Fruit fly (Drosophila melanogaster) whole organism, embryonic: ENCODE results near the gene Cep97.

Experiments
- Aef1 ChIP-seq: fragments of 200-800 bp; sonication (Bioruptor generic); IDR thresholded peaks from 3 replicates; pipeline ENCODE4 v1.3.6; 2022; ENCODE audit warnings: missing biosample characterization, missing genetic modification characterization
- Asciz ChIP-seq: fragments of 200-800 bp; sonication (Bioruptor generic); optimal IDR thresholded peaks from 2 replicates; lab custom pipeline; 2017; ENCODE audit warnings: missing biosample characterization, mild to moderate bottlenecking, missing genetic modification characterization, missing genetic modification reagents
- B-H1 ChIP-seq: fragments of 200-800 bp; sonication (Bioruptor generic); IDR thresholded peaks from 3 replicates; pipeline ENCODE4 v1.3.6; 2022; ENCODE audit warnings: missing biosample characterization, missing genetic modification characterization
- CG10543 ChIP-seq: fragments of 200-800 bp; sonication (Bioruptor generic); optimal IDR thresholded peaks from 3 replicates; lab custom pipeline; 2017; ENCODE audit warnings: missing biosample characterization, mild to moderate bottlenecking, missing genetic modification characterization, moderate library complexity
- CG11247 ChIP-seq: fragments of 200-800 bp; sonication (Bioruptor generic); IDR thresholded peaks from 2 replicates; pipeline ENCODE4 v1.3.6; 2022; ENCODE audit warnings: missing biosample characterization, missing genetic modification characterization
- CG12219 ChIP-seq: fragments of 200-800 bp; sonication (Bioruptor generic); optimal IDR thresholded peaks from 3 replicates; lab custom pipeline; 2018; ENCODE audit warnings: missing biosample characterization, mild to moderate bottlenecking, missing genetic modification characterization
- CG12942 ChIP-seq: fragments of 200-800 bp; sonication (Bioruptor generic); optimal IDR thresholded peaks from 3 replicates; lab custom pipeline; 2016; ENCODE audit warnings: missing biosample characterization, missing genetic modification characterization
- CG13424 ChIP-seq: fragments of 200-800 bp; sonication (Bioruptor generic); optimal IDR thresholded peaks from 2 replicates; lab custom pipeline; 2019; ENCODE audit warnings: missing biosample characterization, mild to moderate bottlenecking, missing genetic modification characterization, moderate library complexity
- CG13894 ChIP-seq: fragments of 200-800 bp; sonication (Bioruptor generic); optimal IDR thresholded peaks from 3 replicates; lab custom pipeline; 2018; ENCODE audit warnings: missing biosample characterization, mild to moderate bottlenecking, missing genetic modification characterization, moderate library complexity
- CG14667 ChIP-seq: fragments of 200-800 bp; sonication (Bioruptor generic); IDR thresholded peaks from 2 replicates; pipeline ENCODE4 v1.3.6; 2022; ENCODE audit warnings: missing biosample characterization, missing genetic modification characterization
- CG1647 ChIP-seq: fragments of 200-800 bp; sonication (Bioruptor generic); optimal IDR thresholded peaks from 3 replicates; lab custom pipeline; 2016; ENCODE audit warnings: missing biosample characterization, missing genetic modification characterization
- CG18764 ChIP-seq: fragments of 200-800 bp; sonication (Bioruptor generic); optimal IDR thresholded peaks from 3 replicates; lab custom pipeline; 2016; ENCODE audit warnings: missing biosample characterization, missing genetic modification characterization
- CG2202 ChIP-seq: fragments of 200-800 bp; sonication (Bioruptor generic); optimal IDR thresholded peaks from 2 replicates; lab custom pipeline; 2018; ENCODE audit warnings: missing biosample characterization, mild to moderate bottlenecking, missing genetic modification characterization
- CG32532 ChIP-seq: fragments of 200-800 bp; sonication (Bioruptor generic); IDR thresholded peaks from 2 replicates; pipeline ENCODE4 v1.3.6; 2022; ENCODE audit warnings: missing biosample characterization, missing genetic modification characterization
- CG33213 ChIP-seq: fragments of 200-800 bp; sonication (Bioruptor generic); optimal IDR thresholded peaks from 3 replicates; lab custom pipeline; 2016; ENCODE audit warnings: missing biosample characterization, missing genetic modification characterization
- CG6689 ChIP-seq: fragments of 200-800 bp; sonication (Bioruptor generic); IDR thresholded peaks from 2 replicates; pipeline ENCODE4 v1.3.6; 2022; ENCODE audit warnings: missing biosample characterization, missing genetic modification characterization
- CG8388 ChIP-seq: fragments of 200-800 bp; sonication (Bioruptor generic); optimal IDR thresholded peaks from 2 replicates; lab custom pipeline; 2019; ENCODE audit warnings: missing biosample characterization, mild to moderate bottlenecking, missing genetic modification characterization, moderate library complexity
- CG8924 ChIP-seq: fragments of 200-800 bp; optimal IDR thresholded peaks from 3 replicates; lab custom pipeline; 2019; ENCODE audit warnings: missing biosample characterization, mild to moderate bottlenecking, missing genetic modification characterization, moderate library complexity
- CG9932 ChIP-seq: fragments of 200-800 bp; sonication (Bioruptor generic); IDR thresholded peaks from 2 replicates; pipeline ENCODE4 v1.3.6; 2022; ENCODE audit warnings: missing biosample characterization, missing genetic modification characterization
- Chrac-16 ChIP-seq: fragments of 200-800 bp; sonication (Bioruptor generic); optimal IDR thresholded peaks from 3 replicates; lab custom pipeline; 2016; ENCODE audit warnings: missing biosample characterization, missing genetic modification characterization
- Fer1 ChIP-seq: fragments of 200-800 bp; sonication (Bioruptor generic); optimal IDR thresholded peaks from 2 replicates; lab custom pipeline; 2017; ENCODE audit warnings: missing biosample characterization, mild to moderate bottlenecking, missing genetic modification characterization
- Fer3 ChIP-seq: fragments of 200-800 bp; sonication (Bioruptor generic); optimal IDR thresholded peaks from 2 replicates; lab custom pipeline; 2018; ENCODE audit warnings: missing biosample characterization, mild to moderate bottlenecking, missing genetic modification characterization, moderate library complexity
- HHEX ChIP-seq: fragments of 200-800 bp; sonication (Bioruptor generic); optimal IDR thresholded peaks from 3 replicates; lab custom pipeline; 2017; ENCODE audit warnings: missing biosample characterization, mild to moderate bottlenecking, missing genetic modification characterization, missing genetic modification reagents
- MESR4 ChIP-seq: fragments of 200-800 bp; sonication (Bioruptor generic); optimal IDR thresholded peaks from 2 replicates; lab custom pipeline; 2018; ENCODE audit warnings: missing biosample characterization, mild to moderate bottlenecking, missing genetic modification characterization, moderate library complexity
- Six4 ChIP-seq: fragments of 200-800 bp; sonication (Bioruptor generic); optimal IDR thresholded peaks from 2 replicates; lab custom pipeline; 2016; ENCODE audit warnings: missing biosample characterization, missing genetic modification characterization
- Taf1 ChIP-seq: fragments of 200-800 bp; sonication (Bioruptor generic); IDR thresholded peaks from 2 replicates; pipeline ENCODE4 v1.3.6; 2022; ENCODE audit warnings: missing biosample characterization, missing genetic modification characterization
- abd-A ChIP-seq: fragments of 200-800 bp; sonication (Bioruptor generic); optimal IDR thresholded peaks from 3 replicates; lab custom pipeline; 2019; ENCODE audit warnings: missing biosample characterization, mild to moderate bottlenecking, missing genetic modification characterization, moderate library complexity
- bbx ChIP-seq: fragments of 200-800 bp; sonication (Bioruptor generic); IDR thresholded peaks from 2 replicates; pipeline ENCODE4 v1.3.6; 2022; ENCODE audit warnings: missing biosample characterization, missing genetic modification characterization; ENCODE audit not compliant: partially characterized antibody
- bigmax ChIP-seq: fragments of 200-800 bp; sonication (Bioruptor generic); optimal IDR thresholded peaks from 2 replicates; lab custom pipeline; 2018; ENCODE audit warnings: missing biosample characterization, mild to moderate bottlenecking, missing genetic modification characterization
- chm ChIP-seq: fragments of 200-800 bp; sonication (Bioruptor generic); IDR thresholded peaks from 2 replicates; pipeline ENCODE4 v1.3.6; 2022; ENCODE audit warnings: missing biosample characterization, missing genetic modification characterization
- croc ChIP-seq: fragments of 200-800 bp; sonication (Bioruptor generic); conservative IDR thresholded peaks from 3 replicates; pipeline ENCODE4 v1.3.6; 2022; ENCODE audit warnings: missing biosample characterization, missing genetic modification characterization
- eve ChIP-seq, 2 experiments: fragments of >200 bp; optimal IDR thresholded peaks; 2 replicates each; lab custom pipeline; 2017; ENCODE audit warnings: missing biosample characterization in 2 of 2, missing genetic modification characterization in 2 of 2
- ewg ChIP-seq: fragments of 200-800 bp; sonication (Bioruptor generic); optimal IDR thresholded peaks from 3 replicates; lab custom pipeline; 2017; ENCODE audit warnings: mild to moderate bottlenecking, missing biosample characterization, missing genetic modification reagents, missing genetic modification characterization
- gem ChIP-seq: fragments of 200-800 bp; sonication (Bioruptor generic); optimal IDR thresholded peaks from 2 replicates; lab custom pipeline; 2019; ENCODE audit warnings: missing biosample characterization, mild to moderate bottlenecking, missing genetic modification characterization, moderate library complexity
- hkb ChIP-seq, 2 experiments: fragments of 200-800 bp in 1 of 2; fragments of >200 bp in 1 of 2; sonication (Bioruptor generic) in 1 of 2; IDR thresholded peaks in 1 of 2; optimal IDR thresholded peaks in 1 of 2; 2 replicates each; pipeline versions ENCODE4 v1.3.6 to Lab custom; 2017 to 2022; ENCODE audit warnings: missing biosample characterization in 1 of 2, missing genetic modification characterization in 1 of 2
- hth ChIP-seq: fragments of >200 bp; optimal IDR thresholded peaks from 2 replicates; lab custom pipeline; 2017; ENCODE audit warnings: inconsistent platforms
- jigr1 ChIP-seq: fragments of 200-800 bp; sonication (Bioruptor generic); IDR thresholded peaks from 3 replicates; pipeline ENCODE4 v1.3.6; 2022; ENCODE audit warnings: missing biosample characterization, missing genetic modification characterization
- kay ChIP-seq: fragments of 200-800 bp; sonication (Bioruptor generic); optimal IDR thresholded peaks from 2 replicates; lab custom pipeline; 2016; ENCODE audit warnings: missing biosample characterization, missing genetic modification characterization
- ken ChIP-seq: fragments of 200-800 bp; sonication (Bioruptor generic); IDR thresholded peaks from 3 replicates; pipeline ENCODE4 v1.3.6; 2022; ENCODE audit warnings: missing biosample characterization, missing genetic modification characterization
- nom ChIP-seq: fragments of 200-800 bp; sonication (Bioruptor generic); optimal IDR thresholded peaks from 2 replicates; lab custom pipeline; 2017; ENCODE audit warnings: missing biosample characterization, missing genetic modification characterization, mild to moderate bottlenecking, moderate library complexity, missing genetic modification reagents
- phol ChIP-seq: fragments of 200-800 bp; sonication (Bioruptor generic); optimal IDR thresholded peaks from 3 replicates; lab custom pipeline; 2018; ENCODE audit warnings: missing biosample characterization, mild to moderate bottlenecking, missing genetic modification characterization, moderate library complexity
- psq ChIP-seq: fragments of 200-800 bp; sonication (Bioruptor generic); optimal IDR thresholded peaks from 2 replicates; lab custom pipeline; 2017; ENCODE audit warnings: missing biosample characterization, missing genetic modification characterization
- repo ChIP-seq: fragments of 200-800 bp; sonication (Bioruptor generic); optimal IDR thresholded peaks from 2 replicates; lab custom pipeline; 2016; ENCODE audit warnings: missing biosample characterization, missing genetic modification characterization
- ro ChIP-seq: fragments of 200-800 bp; sonication (Bioruptor generic); IDR thresholded peaks from 2 replicates; pipeline ENCODE4 v1.3.6; 2022; ENCODE audit warnings: missing biosample characterization, missing genetic modification characterization
- sens ChIP-seq: fragments of 200-800 bp; sonication (Bioruptor generic); peaks from one replicate; lab custom pipeline; 2016; ENCODE audit warnings: missing biosample characterization, missing genetic modification characterization
- sob ChIP-seq: fragments of 200-800 bp; sonication (Bioruptor generic); IDR thresholded peaks from 2 replicates; pipeline ENCODE4 v1.3.6; 2022; ENCODE audit warnings: missing biosample characterization, missing genetic modification characterization
- stwl ChIP-seq: fragments of 200-800 bp; sonication (Bioruptor generic); optimal IDR thresholded peaks from 3 replicates; lab custom pipeline; 2018; ENCODE audit warnings: missing biosample characterization, mild to moderate bottlenecking, missing genetic modification characterization, moderate library complexity
- tll ChIP-seq, 2 experiments: fragments of 200-800 bp in 1 of 2; fragments of >200 bp in 1 of 2; sonication (Bioruptor generic) in 1 of 2; optimal IDR thresholded peaks; 2 replicates each; lab custom pipeline; 2017 to 2019; ENCODE audit warnings: missing biosample characterization in 2 of 2, missing genetic modification characterization in 2 of 2, mild to moderate bottlenecking in 1 of 2, moderate library complexity in 1 of 2
- twi ChIP-seq: fragments of 200-800 bp; optimal IDR thresholded peaks from 2 replicates; lab custom pipeline; 2019; ENCODE audit warnings: missing biosample characterization, mild to moderate bottlenecking, missing genetic modification characterization, moderate library complexity
- unpg ChIP-seq: fragments of 200-800 bp; sonication (Bioruptor generic); optimal IDR thresholded peaks from 3 replicates; lab custom pipeline; 2018; ENCODE audit warnings: missing biosample characterization, mild to moderate bottlenecking, missing genetic modification characterization, moderate library complexity
- usp ChIP-seq: fragments of >200 bp; optimal IDR thresholded peaks from 2 replicates; lab custom pipeline; 2017; ENCODE audit warnings: missing biosample characterization, missing genetic modification characterization

The Cep97 gene

dm6 chr2L:3872283-3872682 lies 4.8 kb downstream of the Cep97 start, which contains the start of gene CG31957 (continued):
- peak; percentile 23 for TF ChIP-seq CG1647 (GFP tag; lab: Kevin White, UChicago)
- TF ChIP-seq abd-A (tag; lab: Kevin White, UChicago): no peak
- TF ChIP-seq CG12942 (GFP tag; lab: Kevin White, UChicago): peak; percentile 65
- no peak for TF ChIP-seq gem (tag; lab: Kevin White, UChicago)
- no peak for TF ChIP-seq croc (GFP tag; lab: Robert Waterston, UW)
- peak; percentile 58 for TF ChIP-seq CG33213 (GFP tag; lab: Kevin White, UChicago)
- TF ChIP-seq CG12219 (GFP tag; lab: Kevin White, UChicago): no peak
- 0 out of 3 replicates have a peak, but pooled peaks have one; percentile 37 for TF ChIP-seq Aef1
- peak; percentile 4 for TF ChIP-seq twi (tag; lab: Kevin White, UChicago)
- peak; percentile 94 for TF ChIP-seq stwl (tag; lab: Kevin White, UChicago)
- no peak for TF ChIP-seq bigmax (GFP tag; lab: Kevin White, UChicago)
- peak; percentile 46; the same call in 1 of the 2 replicates for TF ChIP-seq CG11247 (GFP tag; lab: Robert Waterston, UW)
- peak; percentile 54 for TF ChIP-seq hkb (optimal IDR thresholded peaks at IDR 0.05; lab: Kevin White, UChicago)
- TF ChIP-seq hkb (GFP tag; IDR thresholded peaks at IDR 0.05; lab: Robert Waterston, UW): peak; percentile 31; the same call in 1 of the 2 replicates
- TF ChIP-seq eve (GFP tag; optimal IDR thresholded peaks at IDR 0.05; lab: Kevin White, UChicago): no peak
- TF ChIP-seq CG13424 (tag; lab: Kevin White, UChicago): no peak
- no peak for TF ChIP-seq nom
- no peak for TF ChIP-seq kay (GFP tag; lab: Kevin White, UChicago)
- peak; percentile 91 for TF ChIP-seq CG9932 (GFP tag; lab: Robert Waterston, UW)
- TF ChIP-seq usp: no peak
- TF ChIP-seq ewg (GFP tag; lab: Kevin White, UChicago): peak; percentile 22
- no peak for TF ChIP-seq CG8388
- TF ChIP-seq repo (GFP tag; lab: Kevin White, UChicago): peak; percentile 17
- peak; percentile 89 for TF ChIP-seq sob (GFP tag; lab: Robert Waterston, UW)
- peak; percentile 88 for TF ChIP-seq sens
- peak; percentile 13 for TF ChIP-seq unpg
- TF ChIP-seq CG13894 (tag; lab: Kevin White, UChicago): no peak
- no peak for TF ChIP-seq ro
- no peak for TF ChIP-seq Taf1
- no peak for TF ChIP-seq psq (GFP tag; lab: Kevin White, UChicago)
- TF ChIP-seq phol: peak; percentile 43
- no peak for TF ChIP-seq jigr1 (GFP tag; lab: Robert Waterston, UW)
- TF ChIP-seq CG2202: no peak
- TF ChIP-seq ken (GFP tag; lab: Robert Waterston, UW): peak; percentile 80; the same call in 2 of the 3 replicates
- peak; percentile 35 for TF ChIP-seq CG10543 (GFP tag; lab: Kevin White, UChicago)
- no peak for TF ChIP-seq Fer1
- TF ChIP-seq MESR4 (GFP tag; lab: Kevin White, UChicago): peak; percentile 63
- TF ChIP-seq Fer3 (tag; lab: Kevin White, UChicago): no peak
- no peak for TF ChIP-seq B-H1 (GFP tag; lab: Robert Waterston, UW)
- TF ChIP-seq chm: no peak
- peak; percentile 36 for TF ChIP-seq CG8924 (tag; lab: Kevin White, UChicago)
- peak; percentile 88 for TF ChIP-seq bbx (GFP tag; lab: Robert Waterston, UW)
- TF ChIP-seq Asciz (GFP tag; lab: Kevin White, UChicago): no peak
- no peak for TF ChIP-seq CG14667 (GFP tag; lab: Robert Waterston, UW)
- TF ChIP-seq Six4 (GFP tag; lab: Kevin White, UChicago): no peak
- peak; percentile 45 for TF ChIP-seq Chrac-16 (GFP tag; lab: Kevin White, UChicago)
- TF ChIP-seq CG18764 (GFP tag; lab: Kevin White, UChicago): no peak
- TF ChIP-seq CG6689 (GFP tag; lab: Robert Waterston, UW): no peak
- TF ChIP-seq tll (GFP tag; optimal IDR thresholded peaks at IDR 0.05; lab: Kevin White, UChicago): peak in 1 of 2 experiments; percentile 84
- no peak for TF ChIP-seq hth
- TF ChIP-seq HHEX (GFP tag; lab: Kevin White, UChicago): no peak
- peak; percentile 57 for TF ChIP-seq CG32532 (GFP tag; lab: Robert Waterston, UW)
